Worm (Caenorhabditis elegans) whole organism, L4 larva: ENCODE results near the gene nlp-56.

Source experiments
- F10B5.3 ChIP-seq: sonication (generic microtip); optimal IDR thresholded peaks from 2 replicates; lab custom pipeline; 2016; ENCODE audit warnings: mild to moderate bottlenecking, missing genetic modification characterization, missing compliant biosample characterization
- F44E2.7 ChIP-seq: fragments of 200-800 bp; sonication (Bioruptor generic); IDR thresholded peaks from 2 replicates; pipeline ENCODE4 v2.1.2; 2022; ENCODE audit warnings: missing genetic modification characterization, missing compliant biosample characterization
- Y5F2A.4 ChIP-seq: fragments of 200-800 bp; sonication (Bioruptor generic); optimal IDR thresholded peaks from 2 replicates; lab custom pipeline; 2018; ENCODE audit warnings: mild to moderate bottlenecking, missing genetic modification characterization, missing compliant biosample characterization
- arid-1 ChIP-seq: fragments of 200-800 bp; sonication (Bioruptor generic); conservative IDR thresholded peaks from 2 replicates; pipeline ENCODE4 v1.3.6; 2022; ENCODE audit warnings: missing genetic modification reagents, missing genetic modification characterization, missing compliant biosample characterization
- attf-4 ChIP-seq: sonication (generic microtip); optimal IDR thresholded peaks from 3 replicates; lab custom pipeline; 2017; ENCODE audit warnings: missing biosample characterization, missing genetic modification characterization
- ceh-20 ChIP-seq: fragments of 200-800 bp; sonication (Bioruptor generic); IDR thresholded peaks from 2 replicates; pipeline ENCODE4 v1.3.6; 2022; ENCODE audit warnings: missing genetic modification reagents, missing genetic modification characterization, missing compliant biosample characterization
- ceh-28 ChIP-seq: fragments of 150-350 bp; optimal IDR thresholded peaks from 2 replicates; lab custom pipeline; 2014; ENCODE audit warnings: missing biosample characterization, missing genetic modification reagents, missing genetic modification characterization
- ceh-82 ChIP-seq: sonication (generic microtip); optimal IDR thresholded peaks from 2 replicates; lab custom pipeline; 2017; ENCODE audit warnings: missing biosample characterization, missing genetic modification characterization
- cey-2 ChIP-seq: sonication (generic microtip); optimal IDR thresholded peaks from 3 replicates; lab custom pipeline; 2017; ENCODE audit warnings: missing genetic modification characterization, mild to moderate bottlenecking, missing compliant biosample characterization, antibody characterized with exemption, borderline replicate concordance; ENCODE audit not compliant: insufficient read depth
- daf-12 ChIP-seq: fragments of 150-350 bp; optimal IDR thresholded peaks from 2 replicates; lab custom pipeline; 2014; ENCODE audit warnings: missing biosample characterization, missing genetic modification reagents, missing genetic modification characterization
- daf-16 ChIP-seq, 3 experiments: sonication (generic microtip); optimal IDR thresholded peaks; 2 replicates each; lab custom pipeline; 2016 to 2017; ENCODE audit warnings: missing genetic modification characterization in 3 of 3, missing genetic modification reagents in 3 of 3, mild to moderate bottlenecking in 2 of 3, missing compliant biosample characterization in 2 of 3, missing biosample characterization in 1 of 3, moderate library complexity in 1 of 3
- dmd-6 ChIP-seq: fragments of 200-800 bp; sonication (Bioruptor generic); IDR thresholded peaks from 2 replicates; pipeline ENCODE4 v1.3.6; 2022; ENCODE audit warnings: missing genetic modification reagents, missing genetic modification characterization, missing compliant biosample characterization
- duxl-1 ChIP-seq: sonication (generic microtip); optimal IDR thresholded peaks from 2 replicates; lab custom pipeline; 2016; ENCODE audit warnings: mild to moderate bottlenecking, missing genetic modification characterization, moderate library complexity, missing compliant biosample characterization; ENCODE audit not compliant: poor library complexity
- egl-27 ChIP-seq: sonication (generic microtip); optimal IDR thresholded peaks from 3 replicates; lab custom pipeline; 2017; ENCODE audit warnings: missing biosample characterization, missing genetic modification reagents, missing genetic modification characterization
- fkh-10 ChIP-seq: fragments of 150-350 bp; optimal IDR thresholded peaks from 2 replicates; lab custom pipeline; 2014; ENCODE audit warnings: missing biosample characterization, missing genetic modification reagents, missing genetic modification characterization
- hlh-30 ChIP-seq: sonication (generic microtip); optimal IDR thresholded peaks from 2 replicates; lab custom pipeline; 2017; ENCODE audit warnings: antibody characterized with exemption, mild to moderate bottlenecking, missing genetic modification characterization, missing compliant biosample characterization; ENCODE audit not compliant: insufficient read depth
- hmg-1.1 ChIP-seq: fragments of 200-800 bp; sonication (Bioruptor generic); IDR thresholded peaks from 2 replicates; pipeline ENCODE4 v1.3.6; 2022; ENCODE audit warnings: missing genetic modification reagents, missing genetic modification characterization, missing compliant biosample characterization
- jun-1 ChIP-seq: fragments of 150-350 bp; optimal IDR thresholded peaks from 2 replicates; lab custom pipeline; 2014; ENCODE audit warnings: missing biosample characterization, missing genetic modification reagents, missing genetic modification characterization
- lim-7 ChIP-seq: fragments of 200-800 bp; sonication (Bioruptor generic); IDR thresholded peaks from 2 replicates; pipeline ENCODE4 v1.3.6; 2022; ENCODE audit warnings: missing genetic modification characterization, missing compliant biosample characterization
- lin-15B ChIP-seq: fragments of 150-350 bp; sonication (generic microtip); optimal IDR thresholded peaks from 3 replicates; lab custom pipeline; 2014; ENCODE audit warnings: missing biosample characterization, missing genetic modification characterization
- lsy-2 ChIP-seq, 2 experiments: fragments of 150-350 bp in 1 of 2; sonication (generic microtip) in 1 of 2; optimal IDR thresholded peaks; 2 replicates each; lab custom pipeline; 2014 to 2017; ENCODE audit warnings: missing biosample characterization in 2 of 2, missing genetic modification characterization in 2 of 2
- madf-5 ChIP-seq, 2 experiments: fragments of 200-800 bp; sonication (Bioruptor generic); IDR thresholded peaks; 2 replicates each; pipeline ENCODE4 v1.3.6; 2022; ENCODE audit warnings: missing compliant biosample characterization in 2 of 2, missing genetic modification characterization in 2 of 2
- mep-1 ChIP-seq: fragments of 150-350 bp; sonication (generic microtip); optimal IDR thresholded peaks from 3 replicates; lab custom pipeline; 2014; ENCODE audit warnings: missing biosample characterization, missing genetic modification characterization
- mes-2 ChIP-seq: sonication (generic microtip); optimal IDR thresholded peaks from 2 replicates; lab custom pipeline; 2016; ENCODE audit warnings: missing genotype, mild to moderate bottlenecking, missing genetic modification characterization, missing compliant biosample characterization; ENCODE audit not compliant: poor library complexity, severe bottlenecking
- mxl-2 ChIP-seq: fragments of 200-800 bp; sonication (Bioruptor generic); conservative IDR thresholded peaks from 2 replicates; pipeline ENCODE4 v1.3.6; 2022; ENCODE audit warnings: missing genetic modification reagents, missing genetic modification characterization, missing compliant biosample characterization
- nhr-10 ChIP-seq: fragments of 150-350 bp; optimal IDR thresholded peaks from 2 replicates; lab custom pipeline; 2014; ENCODE audit warnings: missing biosample characterization, missing genetic modification characterization
- nhr-102 ChIP-seq: sonication (generic microtip); optimal IDR thresholded peaks from 2 replicates; lab custom pipeline; 2016; ENCODE audit warnings: mild to moderate bottlenecking, missing genetic modification characterization, moderate library complexity, missing compliant biosample characterization
- nhr-11 ChIP-seq: fragments of 150-350 bp; optimal IDR thresholded peaks from 2 replicates; lab custom pipeline; 2014; ENCODE audit warnings: missing biosample characterization, missing genetic modification characterization
- nhr-25 ChIP-seq: sonication (generic microtip); optimal IDR thresholded peaks from 2 replicates; lab custom pipeline; 2017; ENCODE audit warnings: missing genetic modification characterization, mild to moderate bottlenecking, missing compliant biosample characterization, antibody characterized with exemption, moderate library complexity, borderline replicate concordance; ENCODE audit not compliant: insufficient read depth
- nhr-28 ChIP-seq: fragments of 150-350 bp; optimal IDR thresholded peaks from 2 replicates; lab custom pipeline; 2014; ENCODE audit warnings: missing biosample characterization, missing genetic modification characterization
- nhr-41 ChIP-seq: fragments of 200-800 bp; sonication (Bioruptor generic); IDR thresholded peaks from 2 replicates; pipeline ENCODE4 v1.3.6; 2022; ENCODE audit warnings: missing genetic modification reagents, missing genetic modification characterization, missing compliant biosample characterization
- nhr-77 ChIP-seq: fragments of 150-350 bp; optimal IDR thresholded peaks from 2 replicates; lab custom pipeline; 2014; ENCODE audit warnings: missing biosample characterization, missing genetic modification characterization
- pha-4 ChIP-seq, 2 experiments: fragments of 150-350 bp in 1 of 2; fragments of 200-800 bp in 1 of 2; sonication (Bioruptor generic) in 1 of 2; IDR thresholded peaks in 1 of 2; optimal IDR thresholded peaks in 1 of 2; 2 replicates each; pipeline versions ENCODE4 v1.3.6 to Lab custom; 2014 to 2022; ENCODE audit warnings: missing genetic modification characterization in 2 of 2, missing genetic modification reagents in 2 of 2, missing biosample characterization in 1 of 2, missing compliant biosample characterization in 1 of 2
- pqm-1 ChIP-seq: sonication (generic microtip); optimal IDR thresholded peaks from 2 replicates; lab custom pipeline; 2017; ENCODE audit warnings: missing biosample characterization, missing genetic modification characterization
- set-16 ChIP-seq: fragments of 200-800 bp; sonication (Bioruptor generic); IDR thresholded peaks from 2 replicates; pipeline ENCODE4 v1.3.6; 2022; ENCODE audit warnings: missing genetic modification reagents, missing genetic modification characterization, missing compliant biosample characterization
- snpc-1.2 ChIP-seq: fragments of 200-800 bp; sonication (Bioruptor generic); IDR thresholded peaks from 2 replicates; pipeline ENCODE4 v1.3.6; 2022; ENCODE audit warnings: missing genetic modification reagents, missing genetic modification characterization, missing compliant biosample characterization
- snpc-4 ChIP-seq: fragments of 150-350 bp; optimal IDR thresholded peaks from 2 replicates; lab custom pipeline; 2014; ENCODE audit warnings: missing biosample characterization, missing genetic modification characterization
- spr-1 ChIP-seq: sonication (generic microtip); optimal IDR thresholded peaks from 2 replicates; lab custom pipeline; 2016; ENCODE audit warnings: mild to moderate bottlenecking, missing genetic modification characterization, missing compliant biosample characterization
- tag-97 ChIP-seq: fragments of 200-800 bp; sonication (Bioruptor generic); IDR thresholded peaks from 2 replicates; pipeline ENCODE4 v1.3.6; 2022; ENCODE audit warnings: missing genetic modification characterization, missing compliant biosample characterization
- unc-130 ChIP-seq: sonication (generic microtip); optimal IDR thresholded peaks from 2 replicates; lab custom pipeline; 2016; ENCODE audit warnings: missing genetic modification reagents, missing genetic modification characterization, missing compliant biosample characterization
- unc-39 ChIP-seq: sonication (generic microtip); optimal IDR thresholded peaks from 2 replicates; lab custom pipeline; 2017; ENCODE audit warnings: missing biosample characterization, missing genetic modification characterization
- zfp-3 ChIP-seq: fragments of 200-800 bp; sonication (Bioruptor generic); conservative IDR thresholded peaks from 2 replicates; pipeline ENCODE4 v1.3.6; 2022; ENCODE audit warnings: missing genetic modification reagents, missing genetic modification characterization, missing compliant biosample characterization
- zip-11 ChIP-seq: fragments of 200-800 bp; sonication (Bioruptor generic); IDR thresholded peaks from 2 replicates; pipeline ENCODE4 v1.3.6; 2022; ENCODE audit warnings: missing genetic modification characterization, missing compliant biosample characterization

The nlp-56 gene

ce11 chrIV:14797354-14797753 lies 12.8 kb upstream of the nlp-56 start, which contains the start of the genes Y57G11C.1147 and nuo-3 (continued):
- TF ChIP-seq mes-2 (tag; lab: Kevin White, UChicago): peak; percentile 38
- TF ChIP-seq dmd-6 (GFP tag; lab: Robert Waterston, UW): no peak
- TF ChIP-seq attf-4 (tag; lab: Kevin White, UChicago): no peak
- no peak for TF ChIP-seq nhr-28 (tag; lab: Kevin White, UChicago)
- TF ChIP-seq ceh-20 (GFP tag; lab: Robert Waterston, UW): no peak
- TF ChIP-seq nhr-10: no peak
- no peak for TF ChIP-seq fkh-10 (GFP tag; lab: Kevin White, UChicago)
- TF ChIP-seq pqm-1 (tag; lab: Kevin White, UChicago): no peak
- TF ChIP-seq hlh-30 (tag; lab: Kevin White, UChicago): peak; percentile 63
- no peak for TF ChIP-seq arid-1 (GFP tag; lab: Robert Waterston, UW)
- TF ChIP-seq cey-2 (tag; lab: Kevin White, UChicago): no peak
- no peak for TF ChIP-seq nhr-77 (tag; lab: Kevin White, UChicago)
- no peak for TF ChIP-seq lin-15B
- no peak for TF ChIP-seq snpc-4 (tag; lab: Kevin White, UChicago)
- TF ChIP-seq duxl-1 (tag; lab: Kevin White, UChicago): no peak
- TF ChIP-seq nhr-41: no peak
- TF ChIP-seq lim-7 (GFP tag; lab: Robert Waterston, UW): no peak
- no peak for TF ChIP-seq nhr-11 (tag; lab: Kevin White, UChicago)
- peak in 1 of 2 experiments; percentile 8 for TF ChIP-seq lsy-2 (tag; optimal IDR thresholded peaks at IDR 0.05; lab: Kevin White, UChicago)
- TF ChIP-seq set-16 (GFP tag; lab: Robert Waterston, UW): peak; percentile 29; the same call in 1 of the 2 replicates
- TF ChIP-seq ceh-28: no peak
- no peak for TF ChIP-seq zfp-3
- TF ChIP-seq ceh-82: no peak
- TF ChIP-seq spr-1 (tag; lab: Kevin White, UChicago): no peak
- TF ChIP-seq madf-5 (GFP tag; IDR thresholded peaks at IDR 0.05; lab: Robert Waterston, UW): no peak
- no peak for TF ChIP-seq daf-16 (GFP tag; optimal IDR thresholded peaks at IDR 0.05; lab: Kevin White, UChicago)
- TF ChIP-seq daf-16 (tag; optimal IDR thresholded peaks at IDR 0.05; lab: Kevin White, UChicago): peak; percentile 15
- no peak for TF ChIP-seq zip-11
- no peak for TF ChIP-seq nhr-102
- no peak for TF ChIP-seq unc-130 (GFP tag; lab: Kevin White, UChicago)
- TF ChIP-seq tag-97 (GFP tag; lab: Robert Waterston, UW): no peak
- TF ChIP-seq unc-39 (tag; lab: Kevin White, UChicago): no peak
- no peak for TF ChIP-seq F44E2.7 (GFP tag; lab: Robert Waterston, UW)
- TF ChIP-seq Y5F2A.4: no peak
- TF ChIP-seq daf-12 (tag; lab: Kevin White, UChicago): no peak
- no peak for TF ChIP-seq mep-1 (tag; lab: Kevin White, UChicago)
- TF ChIP-seq snpc-1.2 (GFP tag; lab: Robert Waterston, UW): no peak
- no peak for TF ChIP-seq nhr-25 (tag; lab: Kevin White, UChicago)
- TF ChIP-seq mxl-2: no peak
- no peak for TF ChIP-seq jun-1 (tag; lab: Kevin White, UChicago)
- TF ChIP-seq F10B5.3 (tag; lab: Kevin White, UChicago): no peak
- TF ChIP-seq egl-27 (tag; lab: Kevin White, UChicago): no peak
- 0 out of 2 replicates have a peak, but pooled peaks have one; percentile 14 for TF ChIP-seq hmg-1.1 (GFP tag; lab: Robert Waterston, UW)
- no peak for TF ChIP-seq pha-4 (GFP tag; IDR thresholded peaks at IDR 0.05; lab: Robert Waterston, UW)
- no peak for TF ChIP-seq pha-4 (tag; optimal IDR thresholded peaks at IDR 0.05; lab: Kevin White, UChicago)
